Fruit fly (Drosophila melanogaster): ENCODE data around the gene Cpr78Cc.

The Cpr78Cc gene

dm6 chr3L:21300280-21300679 is at the start of gene Cpr78Cc:
TSS of gene Cpr78Cc (plus strand) at chr3L:21300580.
- TF ChIP-seq CG11902 (GFP tag; optimal IDR thresholded peaks at IDR 0.05): no peak
- no peak for TF ChIP-seq CG1621 (tag; optimal IDR thresholded peaks at IDR 0.05)
- no peak for TF ChIP-seq CG16779 (tag; optimal IDR thresholded peaks at IDR 0.05)
- no peak for TF ChIP-seq Sox15 (GFP tag; optimal IDR thresholded peaks at IDR 0.05)
- no peak for TF ChIP-seq lz (GFP tag; optimal IDR thresholded peaks at IDR 0.05)
- TF ChIP-seq cyc (GFP tag; optimal IDR thresholded peaks at IDR 0.05): no peak
- no peak for TF ChIP-seq net (GFP tag; optimal IDR thresholded peaks at IDR 0.05)
- no peak for TF ChIP-seq Blimp-1 (GFP tag; optimal IDR thresholded peaks at IDR 0.05)

dm6 chr3L:21251381-21251780 is 49.0 kb upstream of the Cpr78Cc start:
- peak; percentile 51 for TF ChIP-seq Lpt (GFP tag; optimal IDR thresholded peaks at IDR 0.05)
- TF ChIP-seq pdm3 (GFP tag; optimal IDR thresholded peaks at IDR 0.05): peak; percentile 69
- TF ChIP-seq CG11902 (GFP tag; optimal IDR thresholded peaks at IDR 0.05): peak; percentile 34
- peak; percentile 32 for TF ChIP-seq Smox (GFP tag; optimal IDR thresholded peaks at IDR 0.05)
- TF ChIP-seq CG4318 (GFP tag; optimal IDR thresholded peaks at IDR 0.05): peak; percentile 1
- peak; percentile 96 for TF ChIP-seq Eip78C (GFP tag)
- TF ChIP-seq fd59A (GFP tag; optimal IDR thresholded peaks at IDR 0.05): peak; percentile 65
- peak; percentile 49 for TF ChIP-seq CG6792 (GFP tag; optimal IDR thresholded peaks at IDR 0.05)
- TF ChIP-seq CG8119 (GFP tag; IDR thresholded peaks at IDR 0.05): peak; percentile 61; the same call in 2 of the 3 replicates
- TF ChIP-seq net (GFP tag; optimal IDR thresholded peaks at IDR 0.05): peak; percentile 71
- peak; percentile 71 for TF ChIP-seq CG6808 (GFP tag; optimal IDR thresholded peaks at IDR 0.05)
- TF ChIP-seq CG9139 (GFP tag; optimal IDR thresholded peaks at IDR 0.05): peak; percentile 41
- TF ChIP-seq Eip75B (GFP tag; optimal IDR thresholded peaks at IDR 0.05): peak; percentile 72
- TF ChIP-seq CG3032 (tag; optimal IDR thresholded peaks at IDR 0.05): peak; percentile 74
- TF ChIP-seq Sox15 (GFP tag; optimal IDR thresholded peaks at IDR 0.05): peak; percentile 43
- peak; percentile 61 for TF ChIP-seq svp (GFP tag)
- TF ChIP-seq salr (GFP tag; optimal IDR thresholded peaks at IDR 0.05): peak in 1 of 2 experiments; percentile 49
- TF ChIP-seq ss (GFP tag; optimal IDR thresholded peaks at IDR 0.05): peak; percentile 60 to 85
- peak; percentile 29 for TF ChIP-seq Sox102F (GFP tag; optimal IDR thresholded peaks at IDR 0.05)
- TF ChIP-seq fd85E (GFP tag; optimal IDR thresholded peaks at IDR 0.05): no peak
- TF ChIP-seq CG15336 (GFP tag; IDR thresholded peaks at IDR 0.05): peak; percentile 69
- TF ChIP-seq CG3919 (GFP tag; optimal IDR thresholded peaks at IDR 0.05): peak; percentile 72
- peak; percentile 71 for TF ChIP-seq Ets96B (tag; optimal IDR thresholded peaks at IDR 0.05)
- peak; percentile 38 for TF ChIP-seq CG8319 (GFP tag; optimal IDR thresholded peaks at IDR 0.05)
- TF ChIP-seq Sox14 (GFP tag; optimal IDR thresholded peaks at IDR 0.05): peak; percentile 56
- no peak for TF ChIP-seq CG16779 (tag; optimal IDR thresholded peaks at IDR 0.05)
- peak; percentile 59 for TF ChIP-seq CG10631 (GFP tag; optimal IDR thresholded peaks at IDR 0.05)
- TF ChIP-seq dsx (GFP tag; optimal IDR thresholded peaks at IDR 0.05; ENCODE audit: poor library complexity, severe bottlenecking): peak; percentile 95
- TF ChIP-seq CG11762 (GFP tag; optimal IDR thresholded peaks at IDR 0.05; ENCODE audit: insufficient read depth): peak; percentile 56
- TF ChIP-seq CG31627 (GFP tag; optimal IDR thresholded peaks at IDR 0.05): peak; percentile 40
- TF ChIP-seq Hr38 (GFP tag; optimal IDR thresholded peaks at IDR 0.05): no peak
- peak; percentile 64 for TF ChIP-seq spab (GFP tag; optimal IDR thresholded peaks at IDR 0.05)
- peak; percentile 82 for TF ChIP-seq CG6163 (GFP tag; IDR thresholded peaks at IDR 0.05)
- peak; percentile 50 for TF ChIP-seq CG34406 (GFP tag; optimal IDR thresholded peaks at IDR 0.05)
- TF ChIP-seq dac (GFP tag; optimal IDR thresholded peaks at IDR 0.05): peak; percentile 35
- TF ChIP-seq CG11294 (GFP tag; IDR thresholded peaks at IDR 0.05): peak; percentile 20; the same call in 1 of the 2 replicates
- TF ChIP-seq CG7368 (GFP tag; optimal IDR thresholded peaks at IDR 0.05): peak; percentile 59
- peak; percentile 62 for TF ChIP-seq OdsH (GFP tag; optimal IDR thresholded peaks at IDR 0.05)
- peak; percentile 44 for TF ChIP-seq lz (GFP tag; optimal IDR thresholded peaks at IDR 0.05)
- no peak for TF ChIP-seq CG6854 (GFP tag; optimal IDR thresholded peaks at IDR 0.05)
- no peak for TF ChIP-seq fkh (GFP tag; optimal IDR thresholded peaks at IDR 0.05)
- TF ChIP-seq CG6276 (GFP tag; optimal IDR thresholded peaks at IDR 0.05): peak; percentile 36
- peak; percentile 56 for TF ChIP-seq esn (GFP tag; optimal IDR thresholded peaks at IDR 0.05)
- no peak for TF ChIP-seq Blimp-1 (GFP tag; optimal IDR thresholded peaks at IDR 0.05)
- 0 out of 3 replicates have a peak, but pooled peaks have one; percentile 50 for TF ChIP-seq eg (GFP tag; IDR thresholded peaks at IDR 0.05)
- peak; percentile 58 for TF ChIP-seq CG32006 (GFP tag; optimal IDR thresholded peaks at IDR 0.05)
- peak; percentile 70 for TF ChIP-seq CG10669 (GFP tag; optimal IDR thresholded peaks at IDR 0.05)
